Worm (Caenorhabditis elegans) whole organism, late embryonic: ENCODE measurements around the gene T21D9.2.

Experiments used
- C08G9.2 ChIP-seq: sonication (generic microtip); optimal IDR thresholded peaks from 2 replicates; lab custom pipeline; 2016; ENCODE audit warnings: mild to moderate bottlenecking, missing genetic modification characterization, moderate library complexity, missing compliant biosample characterization
- C38D4.7 ChIP-seq: fragments of 200-800 bp; sonication (Bioruptor generic); optimal IDR thresholded peaks from 2 replicates; lab custom pipeline; 2018; ENCODE audit warnings: mild to moderate bottlenecking, missing genetic modification characterization, moderate library complexity, missing compliant biosample characterization
- F13H6.1 ChIP-seq: sonication (generic microtip); optimal IDR thresholded peaks from 2 replicates; lab custom pipeline; 2016; ENCODE audit warnings: missing genetic modification characterization, missing compliant biosample characterization
- K02D7.2 ChIP-seq: sonication (generic microtip); optimal IDR thresholded peaks from 2 replicates; lab custom pipeline; 2017; ENCODE audit warnings: mild to moderate bottlenecking, missing genetic modification characterization, missing compliant biosample characterization
- K09A11.1 ChIP-seq: sonication (generic microtip); optimal IDR thresholded peaks from 2 replicates; lab custom pipeline; 2017; ENCODE audit warnings: antibody characterized with exemption, mild to moderate bottlenecking, missing genetic modification characterization, missing compliant biosample characterization; ENCODE audit not compliant: insufficient read depth
- T23F11.4 ChIP-seq: fragments of 200-800 bp; sonication (Bioruptor generic); optimal IDR thresholded peaks from 2 replicates; lab custom pipeline; 2018; ENCODE audit warnings: mild to moderate bottlenecking, missing genetic modification characterization, missing compliant biosample characterization
- ahr-1 ChIP-seq: sonication (generic microtip); optimal IDR thresholded peaks from 2 replicates; lab custom pipeline; 2016; ENCODE audit warnings: missing genetic modification characterization, missing compliant biosample characterization
- ama-1 ChIP-seq: fragments of 150-350 bp; optimal IDR thresholded peaks from 2 replicates; lab custom pipeline; 2014
- ceh-19 ChIP-seq: fragments of 200-800 bp; sonication (Bioruptor generic); optimal IDR thresholded peaks from 2 replicates; lab custom pipeline; 2018; ENCODE audit warnings: mild to moderate bottlenecking, missing genetic modification characterization, missing compliant biosample characterization
- ceh-2 ChIP-seq: sonication (generic microtip); optimal IDR thresholded peaks from 2 replicates; lab custom pipeline; 2016; ENCODE audit warnings: missing genotype, missing genetic modification characterization, missing compliant biosample characterization
- ceh-24 ChIP-seq: sonication (generic microtip); optimal IDR thresholded peaks from 2 replicates; lab custom pipeline; 2016; ENCODE audit warnings: mild to moderate bottlenecking, missing genetic modification characterization, missing compliant biosample characterization
- ceh-31 ChIP-seq: sonication (generic microtip); optimal IDR thresholded peaks from 2 replicates; lab custom pipeline; 2016; ENCODE audit warnings: missing genetic modification characterization, missing compliant biosample characterization
- ceh-34 ChIP-seq: sonication (generic microtip); optimal IDR thresholded peaks from 2 replicates; lab custom pipeline; 2016; ENCODE audit warnings: mild to moderate bottlenecking, missing genetic modification characterization, missing compliant biosample characterization
- ceh-6 ChIP-seq: fragments of 200-800 bp; sonication (Bioruptor generic); optimal IDR thresholded peaks from 2 replicates; lab custom pipeline; 2018; ENCODE audit warnings: mild to moderate bottlenecking, missing genetic modification characterization, missing compliant biosample characterization
- che-1 ChIP-seq: sonication (generic microtip); optimal IDR thresholded peaks from 2 replicates; lab custom pipeline; 2016; ENCODE audit warnings: mild to moderate bottlenecking, missing genetic modification characterization, missing compliant biosample characterization
- dmd-4 ChIP-seq: sonication (generic microtip); optimal IDR thresholded peaks from 2 replicates; lab custom pipeline; 2016; ENCODE audit warnings: borderline replicate concordance, missing genetic modification characterization, missing compliant biosample characterization
- elt-2 ChIP-seq: sonication (generic microtip); optimal IDR thresholded peaks from 2 replicates; lab custom pipeline; 2016; ENCODE audit warnings: missing genetic modification reagents, missing genetic modification characterization, missing compliant biosample characterization
- fkh-10 ChIP-seq: fragments of 150-350 bp; optimal IDR thresholded peaks from 2 replicates; lab custom pipeline; 2014; ENCODE audit warnings: missing biosample characterization, missing genetic modification reagents, missing genetic modification characterization
- hlh-15 ChIP-seq: sonication (generic microtip); optimal IDR thresholded peaks from 2 replicates; lab custom pipeline; 2016; ENCODE audit warnings: missing genetic modification characterization, missing compliant biosample characterization
- hlh-8 ChIP-seq: sonication (generic microtip); optimal IDR thresholded peaks from 2 replicates; lab custom pipeline; 2016; ENCODE audit warnings: missing genotype, missing genetic modification characterization, missing compliant biosample characterization
- lim-6 ChIP-seq: sonication (generic microtip); optimal IDR thresholded peaks from 2 replicates; lab custom pipeline; 2016; ENCODE audit warnings: missing genetic modification characterization, missing compliant biosample characterization
- mec-3 ChIP-seq: sonication (generic microtip); optimal IDR thresholded peaks from 2 replicates; lab custom pipeline; 2016; ENCODE audit warnings: borderline replicate concordance, missing genetic modification characterization, missing compliant biosample characterization
- nhr-11 ChIP-seq: fragments of 150-350 bp; optimal IDR thresholded peaks from 2 replicates; lab custom pipeline; 2014; ENCODE audit warnings: missing biosample characterization, missing genetic modification characterization
- npax-4 ChIP-seq: sonication (generic microtip); optimal IDR thresholded peaks from 2 replicates; lab custom pipeline; 2016; ENCODE audit warnings: missing genetic modification characterization, missing compliant biosample characterization
- odd-2 ChIP-seq: sonication (generic microtip); optimal IDR thresholded peaks from 2 replicates; lab custom pipeline; 2017; ENCODE audit warnings: antibody characterized with exemption, mild to moderate bottlenecking, missing genetic modification characterization, missing compliant biosample characterization
- pax-1 ChIP-seq: fragments of 150-350 bp; optimal IDR thresholded peaks from 2 replicates; lab custom pipeline; 2014; ENCODE audit warnings: missing biosample characterization, missing genetic modification characterization
- pha-2 ChIP-seq: sonication (generic microtip); optimal IDR thresholded peaks from 2 replicates; lab custom pipeline; 2017; ENCODE audit warnings: mild to moderate bottlenecking, missing genetic modification characterization, missing compliant biosample characterization
- pros-1 ChIP-seq: fragments of 150-350 bp; optimal IDR thresholded peaks from 2 replicates; lab custom pipeline; 2014; ENCODE audit warnings: missing biosample characterization, missing genetic modification reagents, missing genetic modification characterization
- ref-2 ChIP-seq: sonication (generic microtip); optimal IDR thresholded peaks from 2 replicates; lab custom pipeline; 2016; ENCODE audit warnings: missing genetic modification characterization, missing compliant biosample characterization
- sdc-2 ChIP-seq: sonication (generic microtip); optimal IDR thresholded peaks from 2 replicates; lab custom pipeline; 2016; ENCODE audit warnings: missing genotype, missing genetic modification characterization, missing compliant biosample characterization
- syd-9 ChIP-seq: sonication (generic microtip); optimal IDR thresholded peaks from 2 replicates; lab custom pipeline; 2016; ENCODE audit warnings: mild to moderate bottlenecking, missing genetic modification characterization, moderate library complexity, missing compliant biosample characterization
- tbx-2 ChIP-seq: sonication (generic microtip); optimal IDR thresholded peaks from 2 replicates; lab custom pipeline; 2016; ENCODE audit warnings: missing genetic modification characterization, missing compliant biosample characterization
- tbx-7 ChIP-seq: sonication (generic microtip); optimal IDR thresholded peaks from 2 replicates; lab custom pipeline; 2016; ENCODE audit warnings: missing genotype, missing genetic modification characterization, missing compliant biosample characterization
- unc-3 ChIP-seq, 2 experiments: fragments of 200-800 bp in 1 of 2; sonication (Bioruptor generic) in 1 of 2; sonication (generic microtip) in 1 of 2; conservative IDR thresholded peaks in 1 of 2; optimal IDR thresholded peaks in 1 of 2; 2 replicates each; pipeline versions ENCODE4 v1.3.6 to Lab custom; 2016 to 2022; ENCODE audit warnings: missing compliant biosample characterization in 2 of 2, missing genetic modification characterization in 2 of 2, missing genetic modification reagents in 1 of 2
- unc-42 ChIP-seq: sonication (generic microtip); optimal IDR thresholded peaks from 2 replicates; lab custom pipeline; 2016; ENCODE audit warnings: missing genotype, missing genetic modification characterization, missing compliant biosample characterization
- unc-55 ChIP-seq: sonication (generic microtip); optimal IDR thresholded peaks from 2 replicates; lab custom pipeline; 2017; ENCODE audit warnings: missing biosample characterization, missing genetic modification reagents, missing genetic modification characterization
- unc-86 ChIP-seq: sonication (generic microtip); optimal IDR thresholded peaks from 2 replicates; lab custom pipeline; 2016; ENCODE audit warnings: missing genetic modification characterization, missing compliant biosample characterization
- zip-5 ChIP-seq: sonication (generic microtip); optimal IDR thresholded peaks from 2 replicates; lab custom pipeline; 2016; ENCODE audit warnings: missing genetic modification characterization, missing compliant biosample characterization

T21D9.2 gene

DNA sequence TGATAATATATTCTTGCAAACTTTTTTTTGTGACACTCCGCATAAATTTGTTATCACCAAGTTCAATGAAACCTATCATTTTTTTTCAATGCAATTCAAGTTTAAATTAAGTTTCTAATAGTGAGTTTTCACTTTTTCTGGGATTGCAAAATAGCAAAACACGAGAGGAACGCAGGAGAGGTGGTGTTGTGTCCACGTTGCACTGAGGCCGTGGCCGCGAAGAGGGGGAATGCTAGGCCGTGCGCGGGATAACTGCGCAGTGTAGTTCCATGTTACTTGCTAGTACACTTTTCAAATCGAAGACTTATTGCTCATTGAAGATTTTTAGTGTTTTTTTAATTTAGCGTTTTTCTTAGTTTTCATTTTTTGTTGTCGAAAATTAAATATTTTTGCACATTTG lies 11.5 kb upstream of the T21D9.2 start:
- TF ChIP-seq elt-2 (peak; percentile 21), ceh-2 (tag; lab: Kevin White, UChicago) (peak; percentile 26), unc-42 (no peak), fkh-10 (GFP tag; lab: Kevin White, UChicago) (no peak), pha-2 (no peak), npax-4 (tag; lab: Kevin White, UChicago) (no peak), unc-55 (no peak), che-1 (tag; lab: Kevin White, UChicago) (no peak), tbx-2 (tag; lab: Kevin White, UChicago) (peak; percentile 58), mec-3 (tag; lab: Kevin White, UChicago) (no peak), T23F11.4 (GFP tag; lab: Kevin White, UChicago) (no peak), zip-5 (tag; lab: Kevin White, UChicago) (no peak), K02D7.2 (tag; lab: Kevin White, UChicago) (no peak), hlh-8 (tag; lab: Kevin White, UChicago) (no peak), ahr-1 (tag; lab: Kevin White, UChicago) (no peak), C08G9.2 (tag; lab: Kevin White, UChicago) (peak; percentile 65), odd-2 (tag; lab: Kevin White, UChicago) (no peak), sdc-2 (tag; lab: Kevin White, UChicago) (no peak), ceh-6 (GFP tag; lab: Kevin White, UChicago) (no peak), F13H6.1 (tag; lab: Kevin White, UChicago) (no peak), unc-3 (GFP tag; conservative IDR thresholded peaks at IDR 0.05; lab: Robert Waterston, UW) (no peak), unc-3 (tag; optimal IDR thresholded peaks at IDR 0.05; lab: Kevin White, UChicago) (no peak), ref-2 (tag; lab: Kevin White, UChicago) (peak; percentile 43), tbx-7 (tag; lab: Kevin White, UChicago) (peak; percentile 44), nhr-11 (tag; lab: Kevin White, UChicago) (no peak), ama-1 (no peak), ceh-31 (tag; lab: Kevin White, UChicago) (peak; percentile 57)

DNA sequence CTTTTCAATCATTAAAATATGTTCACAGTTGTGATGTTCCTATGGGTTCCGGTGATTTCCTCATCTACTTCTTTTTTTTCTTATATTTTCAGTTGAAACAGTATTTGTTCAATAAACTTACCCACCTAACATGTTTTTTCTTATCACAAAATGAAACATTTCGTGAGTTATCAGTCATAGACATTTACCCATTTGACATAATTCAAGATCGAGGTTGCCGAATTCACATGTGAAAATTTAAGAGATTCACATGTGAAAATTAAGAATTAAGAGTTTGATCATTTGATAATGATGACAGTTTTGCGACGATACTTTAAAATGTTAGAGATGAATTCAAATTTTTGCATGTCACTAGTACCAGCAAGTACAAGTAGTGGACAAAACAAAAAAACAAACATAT lies 10.7 kb upstream of the T21D9.2 start:
- TF ChIP-seq elt-2 (peak; percentile 35), C38D4.7 (GFP tag; lab: Kevin White, UChicago) (no peak), ceh-34 (tag; lab: Kevin White, UChicago) (no peak), unc-86 (tag; lab: Kevin White, UChicago) (no peak), lim-6 (tag; lab: Kevin White, UChicago) (no peak), syd-9 (no peak), ceh-24 (tag; lab: Kevin White, UChicago) (no peak)

DNA sequence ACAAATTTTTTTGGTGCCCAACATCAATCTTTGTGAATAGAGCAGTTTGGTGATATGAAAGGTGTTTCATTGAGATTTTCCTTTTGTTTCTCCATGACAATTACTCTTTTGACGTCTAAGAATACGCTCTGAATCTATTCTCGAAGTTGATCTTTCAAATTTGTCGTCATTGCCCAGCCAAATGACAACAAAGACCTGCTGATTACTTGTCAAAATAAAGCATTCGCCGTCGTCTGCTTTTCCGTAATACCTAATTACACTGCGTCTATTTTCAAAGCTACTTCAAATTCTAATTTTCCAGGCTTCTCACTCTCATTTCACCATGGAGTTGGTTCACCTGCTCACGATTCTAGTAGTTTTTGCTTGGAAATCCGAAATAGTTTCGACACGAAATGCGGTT lies 8.6 kb upstream of the T21D9.2 start, which contains the start of gene F53B1.3:
TSS of gene F53B1.3 (plus strand) at position 301 of the 400 bp plus-strand sequence.
- TF ChIP-seq ceh-31 (tag; lab: Kevin White, UChicago) (no peak), dmd-4 (tag; lab: Kevin White, UChicago) (no peak), pax-1 (tag; lab: Kevin White, UChicago) (no peak), hlh-15 (no peak), pros-1 (tag; lab: Kevin White, UChicago) (no peak), ceh-6 (GFP tag; lab: Kevin White, UChicago) (no peak), unc-3 (GFP tag; conservative IDR thresholded peaks at IDR 0.05; lab: Robert Waterston, UW) (no peak), unc-3 (tag; optimal IDR thresholded peaks at IDR 0.05; lab: Kevin White, UChicago) (no peak), K09A11.1 (tag; lab: Kevin White, UChicago) (no peak), ceh-19 (GFP tag; lab: Kevin White, UChicago) (no peak), ama-1 (no peak), zip-5 (tag; lab: Kevin White, UChicago) (no peak)
